Worm (Caenorhabditis elegans) whole organism, L4/young adult: ENCODE measurements around the gene dop-6.

Source experiments
- W03F9.2 ChIP-seq: fragments of 150-350 bp; optimal IDR thresholded peaks from 2 replicates; lab custom pipeline; 2014; ENCODE audit warnings: missing biosample characterization, missing genetic modification characterization
- dao-5 ChIP-seq: sonication (generic microtip); optimal IDR thresholded peaks from 2 replicates; lab custom pipeline; 2016; ENCODE audit warnings: missing genotype, missing genetic modification characterization, moderate library complexity, missing compliant biosample characterization
- him-1 ChIP-seq: sonication (generic microtip); optimal IDR thresholded peaks from 2 replicates; lab custom pipeline; 2016; ENCODE audit warnings: missing genotype, missing genetic modification reagents, missing genetic modification characterization, missing compliant biosample characterization

DNA sequence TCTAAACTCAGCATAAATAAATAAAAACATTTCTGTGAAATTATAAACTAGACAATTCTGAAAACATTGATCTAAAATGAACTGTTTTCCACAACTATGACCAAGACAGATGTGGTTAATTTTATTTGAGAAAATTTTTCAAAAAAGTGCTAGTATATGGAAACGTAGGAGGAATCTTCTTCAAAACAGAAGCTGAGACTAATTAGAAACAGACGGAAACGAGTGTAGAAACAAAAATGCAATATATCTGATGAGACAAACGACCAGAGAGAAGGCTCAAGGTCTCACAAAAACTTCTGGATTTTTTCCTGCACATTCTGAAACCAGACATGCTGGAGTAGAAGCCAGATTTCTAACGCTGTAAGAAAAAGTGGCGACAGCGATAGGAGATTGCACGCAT is 24.7 kb upstream of the dop-6 start:
- no peak for TF ChIP-seq W03F9.2 (tag; lab: Kevin White, UChicago)
- no peak for TF ChIP-seq dao-5 (tag; lab: Kevin White, UChicago)
- TF ChIP-seq him-1 (tag; lab: Kevin White, UChicago) = no peak
